Worm (Caenorhabditis elegans) whole organism, late embryonic: ENCODE data around the gene nhr-71.

Experiments used
- K09A11.1 ChIP-seq: sonication (generic microtip); optimal IDR thresholded peaks from 2 replicates; lab custom pipeline; 2017; ENCODE audit warnings: antibody characterized with exemption, mild to moderate bottlenecking, missing genetic modification characterization, missing compliant biosample characterization; ENCODE audit not compliant: insufficient read depth
- T23F11.4 ChIP-seq: fragments of 200-800 bp; sonication (Bioruptor generic); optimal IDR thresholded peaks from 2 replicates; lab custom pipeline; 2018; ENCODE audit warnings: mild to moderate bottlenecking, missing genetic modification characterization, missing compliant biosample characterization
- Y22D7AL.16 ChIP-seq: sonication (generic microtip); optimal IDR thresholded peaks from 2 replicates; lab custom pipeline; 2016; ENCODE audit warnings: missing genetic modification characterization, missing compliant biosample characterization
- ceh-18 ChIP-seq: sonication (generic microtip); optimal IDR thresholded peaks from 2 replicates; lab custom pipeline; 2016; ENCODE audit warnings: missing genetic modification characterization, missing compliant biosample characterization
- ceh-19 ChIP-seq: fragments of 200-800 bp; sonication (Bioruptor generic); optimal IDR thresholded peaks from 2 replicates; lab custom pipeline; 2018; ENCODE audit warnings: mild to moderate bottlenecking, missing genetic modification characterization, missing compliant biosample characterization
- ceh-24 ChIP-seq: sonication (generic microtip); optimal IDR thresholded peaks from 2 replicates; lab custom pipeline; 2016; ENCODE audit warnings: mild to moderate bottlenecking, missing genetic modification characterization, missing compliant biosample characterization
- ceh-31 ChIP-seq: sonication (generic microtip); optimal IDR thresholded peaks from 2 replicates; lab custom pipeline; 2016; ENCODE audit warnings: missing genetic modification characterization, missing compliant biosample characterization
- ceh-48 ChIP-seq: sonication (generic microtip); optimal IDR thresholded peaks from 2 replicates; lab custom pipeline; 2016; ENCODE audit warnings: missing genetic modification characterization, inconsistent platforms, missing compliant biosample characterization
- dmd-4 ChIP-seq: sonication (generic microtip); optimal IDR thresholded peaks from 2 replicates; lab custom pipeline; 2016; ENCODE audit warnings: borderline replicate concordance, missing genetic modification characterization, missing compliant biosample characterization
- dve-1 ChIP-seq: sonication (generic microtip); optimal IDR thresholded peaks from 2 replicates; lab custom pipeline; 2017; ENCODE audit warnings: antibody characterized with exemption, mild to moderate bottlenecking, missing genetic modification characterization, missing compliant biosample characterization
- elt-4 ChIP-seq: sonication (generic microtip); optimal IDR thresholded peaks from 2 replicates; lab custom pipeline; 2016; ENCODE audit warnings: missing genetic modification characterization, missing compliant biosample characterization
- ets-4 ChIP-seq: sonication (generic microtip); optimal IDR thresholded peaks from 2 replicates; lab custom pipeline; 2016; ENCODE audit warnings: missing genetic modification characterization, missing compliant biosample characterization
- eyg-1 ChIP-seq: sonication (generic microtip); optimal IDR thresholded peaks from 2 replicates; lab custom pipeline; 2016; ENCODE audit warnings: missing genotype, missing genetic modification characterization, missing compliant biosample characterization
- fkh-6 ChIP-seq: sonication (generic microtip); optimal IDR thresholded peaks from 2 replicates; lab custom pipeline; 2016; ENCODE audit warnings: missing genetic modification characterization, missing compliant biosample characterization
- gmeb-2 ChIP-seq: sonication (generic microtip); optimal IDR thresholded peaks from 2 replicates; lab custom pipeline; 2016; ENCODE audit warnings: missing genetic modification characterization, inconsistent platforms, missing compliant biosample characterization
- lim-6 ChIP-seq: sonication (generic microtip); optimal IDR thresholded peaks from 2 replicates; lab custom pipeline; 2016; ENCODE audit warnings: missing genetic modification characterization, missing compliant biosample characterization
- lin-11 ChIP-seq: fragments of 200-800 bp; sonication (Bioruptor generic); optimal IDR thresholded peaks from 2 replicates; lab custom pipeline; 2018; ENCODE audit warnings: mild to moderate bottlenecking, missing genetic modification characterization, missing compliant biosample characterization
- madf-2 ChIP-seq: sonication (generic microtip); optimal IDR thresholded peaks from 2 replicates; lab custom pipeline; 2017; ENCODE audit warnings: missing genetic modification characterization, missing compliant biosample characterization
- mec-3 ChIP-seq: sonication (generic microtip); optimal IDR thresholded peaks from 2 replicates; lab custom pipeline; 2016; ENCODE audit warnings: borderline replicate concordance, missing genetic modification characterization, missing compliant biosample characterization
- nfya-1 ChIP-seq: sonication (generic microtip); optimal IDR thresholded peaks from 2 replicates; lab custom pipeline; 2017; ENCODE audit warnings: missing genetic modification characterization, mild to moderate bottlenecking, missing compliant biosample characterization, antibody characterized with exemption, moderate library complexity
- nhr-11 ChIP-seq: fragments of 150-350 bp; optimal IDR thresholded peaks from 2 replicates; lab custom pipeline; 2014; ENCODE audit warnings: missing biosample characterization, missing genetic modification characterization
- odd-2 ChIP-seq: sonication (generic microtip); optimal IDR thresholded peaks from 2 replicates; lab custom pipeline; 2017; ENCODE audit warnings: antibody characterized with exemption, mild to moderate bottlenecking, missing genetic modification characterization, missing compliant biosample characterization
- pag-3 ChIP-seq: sonication (generic microtip); optimal IDR thresholded peaks from 2 replicates; lab custom pipeline; 2016; ENCODE audit warnings: missing compliant biosample characterization, missing genetic modification characterization, borderline replicate concordance
- pha-2 ChIP-seq: sonication (generic microtip); optimal IDR thresholded peaks from 2 replicates; lab custom pipeline; 2017; ENCODE audit warnings: mild to moderate bottlenecking, missing genetic modification characterization, missing compliant biosample characterization
- pha-4 ChIP-seq: fragments of 150-350 bp; optimal IDR thresholded peaks from 2 replicates; lab custom pipeline; 2018; ENCODE audit warnings: missing biosample characterization, missing genetic modification reagents, missing genetic modification characterization
- rnt-1 ChIP-seq: sonication (generic microtip); optimal IDR thresholded peaks from 2 replicates; lab custom pipeline; 2016; ENCODE audit warnings: missing genetic modification characterization, missing compliant biosample characterization
- sox-2 ChIP-seq: fragments of 200-800 bp; sonication (Bioruptor generic); IDR thresholded peaks from 2 replicates; pipeline ENCODE4 v1.3.6; 2022; ENCODE audit warnings: missing genetic modification reagents, missing genetic modification characterization, missing compliant biosample characterization
- sox-4 ChIP-seq: sonication (generic microtip); optimal IDR thresholded peaks from 2 replicates; lab custom pipeline; 2017; ENCODE audit warnings: mild to moderate bottlenecking, missing genetic modification characterization, inconsistent platforms, missing compliant biosample characterization
- syd-9 ChIP-seq: sonication (generic microtip); optimal IDR thresholded peaks from 2 replicates; lab custom pipeline; 2016; ENCODE audit warnings: mild to moderate bottlenecking, missing genetic modification characterization, moderate library complexity, missing compliant biosample characterization
- tbx-7 ChIP-seq: sonication (generic microtip); optimal IDR thresholded peaks from 2 replicates; lab custom pipeline; 2016; ENCODE audit warnings: missing genotype, missing genetic modification characterization, missing compliant biosample characterization
- zip-5 ChIP-seq: sonication (generic microtip); optimal IDR thresholded peaks from 2 replicates; lab custom pipeline; 2016; ENCODE audit warnings: missing genetic modification characterization, missing compliant biosample characterization

nhr-71 gene

DNA sequence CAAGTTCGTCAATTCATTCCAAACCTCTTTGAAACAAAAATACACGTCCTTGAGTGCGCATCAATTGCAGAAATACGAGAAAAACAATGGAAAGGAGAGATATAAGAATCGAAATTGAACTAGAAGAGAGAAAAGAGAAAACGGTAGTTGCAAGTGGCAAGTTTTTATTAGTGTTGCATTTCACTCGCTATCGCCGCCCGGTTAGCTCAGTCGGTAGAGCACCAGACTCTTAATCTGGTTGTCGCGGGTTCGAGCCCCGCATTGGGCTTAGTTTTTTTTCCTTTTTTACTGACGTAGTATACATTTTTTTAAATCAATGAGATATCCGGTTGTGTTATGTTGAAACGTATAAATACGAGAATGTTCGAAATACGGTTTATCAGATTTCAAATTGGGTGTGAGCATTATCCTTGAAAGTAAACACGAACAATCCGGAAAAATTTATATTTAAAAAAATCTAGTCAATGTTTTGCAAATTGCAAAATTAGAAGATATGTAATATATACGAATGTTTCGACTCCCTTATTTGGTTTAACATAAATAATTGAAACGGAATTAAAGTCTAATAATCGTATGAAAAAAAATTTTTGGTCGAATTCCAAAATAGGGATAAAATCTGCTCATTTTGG is 34.4 kb downstream of the nhr-71 start (continued):
- TF ChIP-seq gmeb-2 (tag; lab: Kevin White, UChicago) (peak; percentile 43), ceh-48 (tag; lab: Kevin White, UChicago) (no peak), zip-5 (tag; lab: Kevin White, UChicago) (peak; percentile 7)

DNA sequence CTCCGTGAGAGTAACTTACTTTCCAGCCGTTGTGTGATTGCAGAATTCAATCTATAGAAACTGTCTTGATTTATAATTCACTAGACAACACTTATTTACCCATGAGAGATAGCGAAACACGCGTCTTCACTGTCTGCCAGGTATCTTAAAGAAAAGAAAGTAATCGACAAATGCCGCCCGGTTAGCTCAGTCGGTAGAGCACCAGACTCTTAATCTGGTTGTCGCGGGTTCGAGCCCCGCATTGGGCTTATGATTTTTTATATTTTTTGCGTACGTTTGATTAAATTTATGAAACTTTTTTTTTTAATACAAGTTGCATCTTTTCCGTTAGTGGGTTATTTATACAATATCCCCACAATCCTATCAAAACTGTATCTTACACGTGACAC is 35.0 kb downstream of the nhr-71 start:
- TF ChIP-seq dmd-4 (no peak), rnt-1 (tag; lab: Kevin White, UChicago) (no peak), gmeb-2 (tag; lab: Kevin White, UChicago) (no peak), pag-3 (tag; lab: Kevin White, UChicago) (no peak), pha-2 (no peak), odd-2 (tag; lab: Kevin White, UChicago) (no peak), ceh-19 (GFP tag; lab: Kevin White, UChicago) (no peak)

DNA sequence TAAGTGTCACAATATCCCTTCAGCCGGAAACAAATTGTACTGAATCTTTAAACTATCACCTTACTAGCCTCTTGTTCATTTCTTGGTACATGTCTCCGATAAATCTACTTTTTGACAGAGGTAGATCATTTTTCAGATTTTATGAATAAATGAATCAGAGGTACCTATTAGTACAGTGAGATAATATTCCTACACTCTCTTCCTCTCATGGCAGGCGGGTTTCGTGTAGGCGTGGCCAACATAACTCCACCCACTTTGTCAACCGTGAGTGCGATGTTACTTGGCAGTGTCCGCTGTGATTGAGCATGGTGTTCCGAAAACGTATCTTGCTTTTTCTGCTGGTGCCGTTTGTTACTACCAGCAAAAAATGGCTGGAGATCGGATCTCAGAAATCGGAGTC is 38.2 kb downstream of the nhr-71 start, which contains the start of gene F55F3.4:
TSS of gene F55F3.4 (plus strand) at position 301 of the 400 bp plus-strand sequence.
- TF ChIP-seq eyg-1 (no peak), K09A11.1 (no peak), fkh-6 (tag; lab: Kevin White, UChicago) (no peak), lim-6 (tag; lab: Kevin White, UChicago) (no peak), nfya-1 (tag; lab: Kevin White, UChicago) (no peak), gmeb-2 (tag; lab: Kevin White, UChicago) (no peak), madf-2 (no peak), elt-4 (tag; lab: Kevin White, UChicago) (no peak), pag-3 (tag; lab: Kevin White, UChicago) (no peak)
- TF ChIP-seq, all 69 proteins: peak for 0

DNA sequence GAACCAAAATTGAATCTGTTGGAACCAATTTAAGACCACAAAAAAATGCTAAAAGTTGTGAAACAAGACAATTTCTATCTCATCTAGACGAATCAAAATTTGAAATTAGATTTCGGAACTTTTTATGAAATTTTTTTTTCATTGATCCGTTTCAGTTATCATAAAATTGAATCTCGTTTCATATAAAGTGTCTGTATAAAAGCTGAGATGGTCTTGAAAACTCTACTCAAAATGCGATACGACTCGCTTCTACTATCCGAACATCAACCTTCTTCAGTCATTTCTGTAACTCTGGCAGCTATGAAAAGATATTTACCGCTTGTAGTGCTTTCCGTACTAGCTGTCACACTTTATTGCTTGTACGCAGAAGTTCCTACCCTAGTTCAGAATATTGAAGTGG is 43.4 kb downstream of the nhr-71 start, which contains the start of gene ZK1086.3:
TSS of gene ZK1086.3 (plus strand) at position 301 of the 400 bp plus-strand sequence.
- TF ChIP-seq odd-2 (tag; lab: Kevin White, UChicago) (no peak), Y22D7AL.16 (tag; lab: Kevin White, UChicago) (no peak), sox-2 (no peak), madf-2 (no peak), ceh-24 (no peak), K09A11.1 (no peak)

DNA sequence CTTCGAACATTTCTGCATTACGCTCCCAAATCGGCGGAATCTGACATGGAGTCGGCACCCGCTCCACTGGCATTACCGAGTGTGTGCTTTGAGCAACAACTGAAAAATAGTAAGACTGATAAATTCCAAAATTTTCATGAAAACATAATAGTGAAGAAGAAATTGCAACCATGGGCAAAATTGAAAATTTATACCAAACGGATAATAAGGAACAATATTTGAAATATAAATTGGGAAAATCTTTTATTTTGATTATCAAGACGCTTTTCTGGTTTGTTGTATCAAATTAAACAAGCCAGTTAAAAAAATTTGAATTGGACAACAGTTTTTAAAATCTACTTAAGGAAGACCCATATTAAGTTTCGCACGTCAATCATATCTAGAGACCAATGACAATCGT is 46.4 kb downstream of the nhr-71 start, which contains the start of gene ZK1086.2:
TSS of gene ZK1086.2 (minus strand) at position 101 of the 400 bp plus-strand sequence.
- TF ChIP-seq ceh-24 (no peak), zip-5 (tag; lab: Kevin White, UChicago) (no peak), nhr-11 (tag; lab: Kevin White, UChicago) (no peak), mec-3 (tag; lab: Kevin White, UChicago) (no peak), dmd-4 (no peak), nfya-1 (tag; lab: Kevin White, UChicago) (no peak), pha-4 (tag; lab: Kevin White, UChicago) (no peak), ceh-31 (no peak), eyg-1 (no peak), syd-9 (tag; lab: Kevin White, UChicago) (no peak), dve-1 (tag; lab: Kevin White, UChicago) (no peak), lim-6 (tag; lab: Kevin White, UChicago) (no peak), sox-4 (tag; lab: Kevin White, UChicago) (no peak), ets-4 (tag; lab: Kevin White, UChicago) (no peak), tbx-7 (no peak), lin-11 (no peak), T23F11.4 (GFP tag; lab: Kevin White, UChicago) (no peak), Y22D7AL.16 (tag; lab: Kevin White, UChicago) (no peak), ceh-18 (tag; lab: Kevin White, UChicago) (no peak)
